Worm (Caenorhabditis elegans) whole organism, late embryonic: Measurements from ENCODE around the gene Y57G11C.14.

ENCODE experiments used
- ceh-18 ChIP-seq: sonication (generic microtip); optimal IDR thresholded peaks from 2 replicates; lab custom pipeline; 2016; ENCODE audit warnings: missing genetic modification characterization, missing compliant biosample characterization
- dmd-4 ChIP-seq: sonication (generic microtip); optimal IDR thresholded peaks from 2 replicates; lab custom pipeline; 2016; ENCODE audit warnings: borderline replicate concordance, missing genetic modification characterization, missing compliant biosample characterization
- pha-4 ChIP-seq: fragments of 150-350 bp; optimal IDR thresholded peaks from 2 replicates; lab custom pipeline; 2018; ENCODE audit warnings: missing biosample characterization, missing genetic modification reagents, missing genetic modification characterization
- unc-86 ChIP-seq: sonication (generic microtip); optimal IDR thresholded peaks from 2 replicates; lab custom pipeline; 2016; ENCODE audit warnings: missing genetic modification characterization, missing compliant biosample characterization

DNA sequence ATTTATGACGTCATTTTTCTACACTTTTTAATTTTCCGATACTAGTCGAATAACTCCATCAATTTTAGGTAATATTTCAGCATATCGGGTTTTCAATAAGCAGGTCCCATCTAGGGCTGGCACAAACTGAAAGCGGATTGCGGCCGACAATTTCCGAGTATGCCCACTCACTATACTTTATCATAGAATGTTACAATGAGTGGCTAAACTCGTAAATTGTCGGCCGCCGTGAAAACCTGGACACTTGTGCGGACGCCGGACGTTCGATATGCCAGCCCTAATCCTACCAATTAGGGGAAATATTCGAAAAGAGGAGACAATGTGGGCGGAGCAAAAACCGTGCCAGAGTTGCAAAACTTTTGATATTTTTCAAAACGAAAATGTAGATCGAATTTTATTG, 39.4 kb upstream of the Y57G11C.14 start:
- no peak for TF ChIP-seq pha-4
- TF ChIP-seq unc-86, result no peak
- no peak for TF ChIP-seq ceh-18 (tag; lab: Kevin White, UChicago)
- no peak for TF ChIP-seq dmd-4
